Fruit fly (Drosophila melanogaster): ENCODE data around the gene Antp.

Gene Antp

DNA sequence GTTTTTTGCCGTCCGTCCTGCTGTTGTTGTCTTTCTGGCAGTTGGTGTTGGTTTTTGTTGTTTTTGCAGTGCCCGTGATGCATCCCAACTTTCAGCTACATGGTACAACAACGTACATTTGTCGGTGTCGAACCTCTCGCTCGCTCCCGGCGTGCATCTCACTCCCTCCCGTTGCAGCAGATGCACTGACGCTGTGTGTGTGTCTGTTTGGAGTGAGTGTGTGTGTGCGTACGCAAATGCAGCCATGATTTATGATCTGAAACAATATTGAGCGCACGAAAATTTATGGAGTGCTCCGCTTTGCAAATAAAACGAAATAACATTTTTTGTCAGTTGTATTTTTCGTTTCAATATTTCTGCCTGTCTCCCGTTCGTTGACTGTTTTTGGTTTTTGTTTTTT is 32.5 kb upstream of the Antp start:
- TF ChIP-seq fd96Ca (GFP tag; IDR thresholded peaks at IDR 0.05) (no peak), rn (GFP tag; IDR thresholded peaks at IDR 0.05) (no peak), gl (tag; optimal IDR thresholded peaks at IDR 0.05) (no peak), CG9948 (tag; optimal IDR thresholded peaks at IDR 0.05) (no peak), CG8301 (tag; optimal IDR thresholded peaks at IDR 0.05) (no peak), CG8159 (tag; optimal IDR thresholded peaks at IDR 0.05) (no peak), Pif1A (GFP tag; optimal IDR thresholded peaks at IDR 0.05) (no peak), Pif1B (GFP tag; optimal IDR thresholded peaks at IDR 0.05) (no peak)

- TF ChIP-seq CG17806 (tag; optimal IDR thresholded peaks at IDR 0.05) (no peak), Ets98B (GFP tag; IDR thresholded peaks at IDR 0.05) (no peak), Pif1A (GFP tag; optimal IDR thresholded peaks at IDR 0.05) (no peak), CG8301 (tag; optimal IDR thresholded peaks at IDR 0.05) (no peak), EcR (GFP tag; optimal IDR thresholded peaks at IDR 0.05) (no peak), CG9948 (tag; optimal IDR thresholded peaks at IDR 0.05) (no peak), CG13204 (GFP tag; optimal IDR thresholded peaks at IDR 0.05) (no peak), Pif1B (GFP tag; optimal IDR thresholded peaks at IDR 0.05) (no peak), Snoo (tag; optimal IDR thresholded peaks at IDR 0.05) (no peak), CG34367 (tag; optimal IDR thresholded peaks at IDR 0.05) (no peak), CG32121 (GFP tag; IDR thresholded peaks at IDR 0.05) (no peak), D1 (tag; optimal IDR thresholded peaks at IDR 0.05) (no peak), CG10348 (GFP tag; IDR thresholded peaks at IDR 0.05) (no peak), CG8159 (tag; optimal IDR thresholded peaks at IDR 0.05) (no peak), CG15710 (tag; optimal IDR thresholded peaks at IDR 0.05) (no peak), CG4496 (GFP tag; IDR thresholded peaks at IDR 0.05) (no peak), gl (tag; optimal IDR thresholded peaks at IDR 0.05) (no peak)
These were observed 30.4 kb upstream of the Antp start for dm6 chr3R:7029434-7029833.

DNA sequence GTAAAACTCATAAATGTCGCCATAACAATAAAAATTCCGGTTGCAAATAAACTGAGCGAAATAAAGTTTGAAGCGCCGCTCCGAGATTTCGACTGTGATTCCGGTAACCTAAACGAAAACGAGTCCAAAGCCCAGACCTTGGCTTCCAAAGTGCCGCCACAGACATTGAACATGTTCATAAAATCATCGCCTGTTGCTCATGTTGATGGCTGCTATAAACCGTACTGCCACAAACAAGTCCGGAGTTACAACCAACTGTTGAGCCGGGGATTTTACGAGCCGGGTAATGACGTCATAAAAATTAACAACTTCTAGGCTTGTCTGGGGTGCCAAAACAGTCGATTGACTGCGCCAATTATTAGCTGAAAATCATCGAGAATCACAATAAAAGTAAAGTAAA is 29.5 kb upstream of the Antp start:
- TF ChIP-seq CG17806 (tag; optimal IDR thresholded peaks at IDR 0.05) (no peak), D1 (tag; optimal IDR thresholded peaks at IDR 0.05) (no peak), Ets98B (GFP tag; IDR thresholded peaks at IDR 0.05) (no peak), CG13204 (GFP tag; optimal IDR thresholded peaks at IDR 0.05) (no peak), CG15710 (tag; optimal IDR thresholded peaks at IDR 0.05) (no peak), Pif1A (GFP tag; optimal IDR thresholded peaks at IDR 0.05) (no peak), CG4496 (GFP tag; IDR thresholded peaks at IDR 0.05) (no peak), CG14655 (GFP tag; optimal IDR thresholded peaks at IDR 0.05) (no peak), CG32121 (GFP tag; IDR thresholded peaks at IDR 0.05) (no peak), gl (tag; optimal IDR thresholded peaks at IDR 0.05) (no peak), rn (GFP tag; IDR thresholded peaks at IDR 0.05) (no peak), fd96Ca (GFP tag; IDR thresholded peaks at IDR 0.05) (no peak), CG10348 (GFP tag; IDR thresholded peaks at IDR 0.05) (no peak), Snoo (tag; optimal IDR thresholded peaks at IDR 0.05) (no peak), CG34367 (tag; optimal IDR thresholded peaks at IDR 0.05) (no peak), Pif1B (GFP tag; optimal IDR thresholded peaks at IDR 0.05) (no peak), CG9948 (tag; optimal IDR thresholded peaks at IDR 0.05) (no peak), CG8301 (tag; optimal IDR thresholded peaks at IDR 0.05) (no peak), CG12605 (GFP tag; IDR thresholded peaks at IDR 0.05) (no peak)

dm6 chr3R:7025241-7025640 is 26.2 kb upstream of the Antp start:
- TF ChIP-seq CG14655 (GFP tag; optimal IDR thresholded peaks at IDR 0.05) = peak; percentile 78
- TF ChIP-seq Pif1B (GFP tag; optimal IDR thresholded peaks at IDR 0.05) = peak; percentile 42
- peak; percentile 38 for TF ChIP-seq Pif1A (GFP tag; optimal IDR thresholded peaks at IDR 0.05)
- TF ChIP-seq CG12605 (GFP tag; IDR thresholded peaks at IDR 0.05) = no peak
- TF ChIP-seq gl (tag; optimal IDR thresholded peaks at IDR 0.05) = peak; percentile 21
- no peak for TF ChIP-seq EcR (GFP tag; optimal IDR thresholded peaks at IDR 0.05)
- TF ChIP-seq CG15710 (tag; optimal IDR thresholded peaks at IDR 0.05) = peak; percentile 70
- no peak for TF ChIP-seq Snoo (tag; optimal IDR thresholded peaks at IDR 0.05)
- TF ChIP-seq CG32121 (GFP tag; IDR thresholded peaks at IDR 0.05) = no peak
- peak; percentile 77 for TF ChIP-seq CG8159 (tag; optimal IDR thresholded peaks at IDR 0.05)
- peak; percentile 55 for TF ChIP-seq CG8301 (tag; optimal IDR thresholded peaks at IDR 0.05)
- TF ChIP-seq CG10348 (GFP tag; IDR thresholded peaks at IDR 0.05) = no peak
- TF ChIP-seq CG17806 (tag; optimal IDR thresholded peaks at IDR 0.05) = peak; percentile 58
- peak; percentile 71 for TF ChIP-seq CG9948 (tag; optimal IDR thresholded peaks at IDR 0.05)
- peak; percentile 54 for TF ChIP-seq CG34367 (tag; optimal IDR thresholded peaks at IDR 0.05)

- TF ChIP-seq EcR (GFP tag; optimal IDR thresholded peaks at IDR 0.05) (no peak), Snoo (tag; optimal IDR thresholded peaks at IDR 0.05) (no peak), rn (GFP tag; IDR thresholded peaks at IDR 0.05) (no peak), CG15710 (tag; optimal IDR thresholded peaks at IDR 0.05) (peak; percentile 87), CG32121 (GFP tag; IDR thresholded peaks at IDR 0.05) (no peak), CG14655 (GFP tag; optimal IDR thresholded peaks at IDR 0.05) (peak; percentile 89), CG4496 (GFP tag; IDR thresholded peaks at IDR 0.05) (peak; percentile 20; the same call in 1 of the 3 replicates), CG12605 (GFP tag; IDR thresholded peaks at IDR 0.05) (no peak), fd96Ca (GFP tag; IDR thresholded peaks at IDR 0.05) (0 out of 3 replicates have a peak, but pooled peaks have one; percentile 50), Pif1A (GFP tag; optimal IDR thresholded peaks at IDR 0.05) (peak; percentile 78), CG8159 (tag; optimal IDR thresholded peaks at IDR 0.05) (peak; percentile 64), Pif1B (GFP tag; optimal IDR thresholded peaks at IDR 0.05) (peak; percentile 81), CG13204 (GFP tag; optimal IDR thresholded peaks at IDR 0.05) (peak; percentile 61), CG8301 (tag; optimal IDR thresholded peaks at IDR 0.05) (peak; percentile 34), CG10348 (GFP tag; IDR thresholded peaks at IDR 0.05) (no peak), CG17806 (tag; optimal IDR thresholded peaks at IDR 0.05) (peak; percentile 59), gl (tag; optimal IDR thresholded peaks at IDR 0.05) (no peak), CG9948 (tag; optimal IDR thresholded peaks at IDR 0.05) (peak; percentile 78), D1 (tag; optimal IDR thresholded peaks at IDR 0.05) (peak; percentile 23), CG34367 (tag; optimal IDR thresholded peaks at IDR 0.05) (peak; percentile 87), Ets98B (GFP tag; IDR thresholded peaks at IDR 0.05) (no peak)
These were observed 25.5 kb upstream of the Antp start for dm6 chr3R:7024574-7024973.

Measured in whole organism, pupa.